Fruit fly (Drosophila melanogaster): ENCODE data around the gene CG12520.

The CG12520 gene

dm6 chr3L:12892485-12893173 lies 9.9 kb downstream of the CG12520 start, which contains the start of gene CG14118 (continued):
- no peak for TF ChIP-seq CG2116 (GFP tag; optimal IDR thresholded peaks at IDR 0.05)
- peak; percentile 68 for TF ChIP-seq Med (GFP tag)
- TF ChIP-seq Jarid2 (GFP tag; optimal IDR thresholded peaks at IDR 0.05), result peak; percentile 36
- no peak for TF ChIP-seq Ada2b (GFP tag; IDR thresholded peaks at IDR 0.05)
- peak; percentile 56 for TF ChIP-seq Atf6 (GFP tag; IDR thresholded peaks at IDR 0.05)
- TF ChIP-seq CG15479 (GFP tag; optimal IDR thresholded peaks at IDR 0.05), result no peak
- TF ChIP-seq Ets65A (GFP tag), result peak; percentile 63
- TF ChIP-seq Dp (GFP tag; optimal IDR thresholded peaks at IDR 0.05), result no peak
- no peak for TF ChIP-seq Drgx (GFP tag; IDR thresholded peaks at IDR 0.05)
- peak; percentile 21 for TF ChIP-seq caup (GFP tag; optimal IDR thresholded peaks at IDR 0.05; ENCODE audit: severe bottlenecking)
- TF ChIP-seq gt (GFP tag; IDR thresholded peaks at IDR 0.05), result no peak
- TF ChIP-seq CG15269 (tag; optimal IDR thresholded peaks at IDR 0.05), result peak; percentile 30
- TF ChIP-seq CG11247 (GFP tag; IDR thresholded peaks at IDR 0.05), result 0 out of 2 replicates have a peak, but pooled peaks have one; percentile 24
- peak; percentile 10 for TF ChIP-seq CG8281 (tag; optimal IDR thresholded peaks at IDR 0.05)
- peak; percentile 40 for TF ChIP-seq gem (tag; optimal IDR thresholded peaks at IDR 0.05)
- no peak for TF ChIP-seq CG10979 (tag; optimal IDR thresholded peaks at IDR 0.05)
- TF ChIP-seq Rfx (GFP tag; IDR thresholded peaks at IDR 0.05), result peak; percentile 37
- peak; percentile 40; the same call in 1 of the 3 replicates for TF ChIP-seq ci (GFP tag; IDR thresholded peaks at IDR 0.05)
- TF ChIP-seq CG34422 (GFP tag; IDR thresholded peaks at IDR 0.05), result peak; percentile 10; the same call in 1 of the 3 replicates
- TF ChIP-seq Trl (optimal IDR thresholded peaks at IDR 0.05), result peak; percentile 46 to 83
- TF ChIP-seq Trl (GFP tag; optimal IDR thresholded peaks at IDR 0.05), result no peak
- no peak for TF ChIP-seq hth (optimal IDR thresholded peaks at IDR 0.05)
- peak; percentile 68 for TF ChIP-seq CG12769 (tag; optimal IDR thresholded peaks at IDR 0.05)
- peak; percentile 29 for TF ChIP-seq CoRest (tag; optimal IDR thresholded peaks at IDR 0.05)
- no peak for TF ChIP-seq maf-S (GFP tag; optimal IDR thresholded peaks at IDR 0.05)
- TF ChIP-seq Hmr (GFP tag; optimal IDR thresholded peaks at IDR 0.05), result peak; percentile 8

- TF ChIP-seq CHES-1-like (GFP tag; optimal IDR thresholded peaks at IDR 0.05) (no peak), exex (tag; optimal IDR thresholded peaks at IDR 0.05) (peak; percentile 95), run (tag; optimal IDR thresholded peaks at IDR 0.05) (peak; percentile 13), usp (GFP tag; optimal IDR thresholded peaks at IDR 0.05) (no peak), CG31365 (tag; optimal IDR thresholded peaks at IDR 0.05) (no peak), CG6813 (GFP tag; optimal IDR thresholded peaks at IDR 0.05) (peak; percentile 1), CG18599 (GFP tag; optimal IDR thresholded peaks at IDR 0.05) (peak; percentile 36), BtbVII (GFP tag; optimal IDR thresholded peaks at IDR 0.05) (peak; percentile 40), Dfd (GFP tag; optimal IDR thresholded peaks at IDR 0.05) (no peak), corto (GFP tag; optimal IDR thresholded peaks at IDR 0.05) (peak; percentile 6), CG17568 (GFP tag; optimal IDR thresholded peaks at IDR 0.05) (no peak), sug (tag; optimal IDR thresholded peaks at IDR 0.05) (peak; percentile 95), zen (tag; optimal IDR thresholded peaks at IDR 0.05) (no peak), CG10543 (GFP tag; optimal IDR thresholded peaks at IDR 0.05) (peak; percentile 19), kay (GFP tag; optimal IDR thresholded peaks at IDR 0.05) (no peak), Ravus (GFP tag; IDR thresholded peaks at IDR 0.05) (no peak), ac (GFP tag; optimal IDR thresholded peaks at IDR 0.05) (no peak), CG2678 (tag; optimal IDR thresholded peaks at IDR 0.05) (peak; percentile 52), pita (GFP tag; optimal IDR thresholded peaks at IDR 0.05) (no peak), CG10431 (GFP tag; optimal IDR thresholded peaks at IDR 0.05) (no peak), Lim3 (GFP tag; IDR thresholded peaks at IDR 0.05) (no peak), MBD-R2 (GFP tag; IDR thresholded peaks at IDR 0.05) (no peak), cas (GFP tag; IDR thresholded peaks at IDR 0.05) (no peak), mirr (GFP tag; optimal IDR thresholded peaks at IDR 0.05) (peak; percentile 87), sd (tag; optimal IDR thresholded peaks at IDR 0.05) (peak; percentile 85)
Measured at dm6 chr3L:12889353-12889820, 13.2 kb downstream of the CG12520 start, which contains the start of gene CG43894. Gene CG43894 (plus strand): TSS chr3L:12889770.

Data from whole organism, embryonic.